Worm (Caenorhabditis elegans) whole organism, late embryonic: ENCODE data around the gene C55C3.4.
A peak's percentile ranks its signal among the peaks of the same experiment; 100 is the strongest.

Source experiments
- C38D4.7 ChIP-seq: fragments of 200-800 bp; sonication (Bioruptor generic); optimal IDR thresholded peaks from 2 replicates; lab custom pipeline; 2018; ENCODE audit warnings: mild to moderate bottlenecking, missing genetic modification characterization, moderate library complexity, missing compliant biosample characterization
- F13H6.1 ChIP-seq: sonication (generic microtip); optimal IDR thresholded peaks from 2 replicates; lab custom pipeline; 2016; ENCODE audit warnings: missing genetic modification characterization, missing compliant biosample characterization
- ama-1 ChIP-seq: fragments of 150-350 bp; optimal IDR thresholded peaks from 2 replicates; lab custom pipeline; 2014
- ceh-19 ChIP-seq: fragments of 200-800 bp; sonication (Bioruptor generic); optimal IDR thresholded peaks from 2 replicates; lab custom pipeline; 2018; ENCODE audit warnings: mild to moderate bottlenecking, missing genetic modification characterization, missing compliant biosample characterization
- ceh-2 ChIP-seq: sonication (generic microtip); optimal IDR thresholded peaks from 2 replicates; lab custom pipeline; 2016; ENCODE audit warnings: missing genotype, missing genetic modification characterization, missing compliant biosample characterization
- ceh-24 ChIP-seq: sonication (generic microtip); optimal IDR thresholded peaks from 2 replicates; lab custom pipeline; 2016; ENCODE audit warnings: mild to moderate bottlenecking, missing genetic modification characterization, missing compliant biosample characterization
- ceh-34 ChIP-seq: sonication (generic microtip); optimal IDR thresholded peaks from 2 replicates; lab custom pipeline; 2016; ENCODE audit warnings: mild to moderate bottlenecking, missing genetic modification characterization, missing compliant biosample characterization
- ceh-48 ChIP-seq: sonication (generic microtip); optimal IDR thresholded peaks from 2 replicates; lab custom pipeline; 2016; ENCODE audit warnings: missing genetic modification characterization, inconsistent platforms, missing compliant biosample characterization
- ceh-9 ChIP-seq: sonication (generic microtip); optimal IDR thresholded peaks from 2 replicates; lab custom pipeline; 2016; ENCODE audit warnings: mild to moderate bottlenecking, missing genetic modification characterization, inconsistent platforms, missing compliant biosample characterization
- dmd-4 ChIP-seq: sonication (generic microtip); optimal IDR thresholded peaks from 2 replicates; lab custom pipeline; 2016; ENCODE audit warnings: borderline replicate concordance, missing genetic modification characterization, missing compliant biosample characterization
- dve-1 ChIP-seq: sonication (generic microtip); optimal IDR thresholded peaks from 2 replicates; lab custom pipeline; 2017; ENCODE audit warnings: antibody characterized with exemption, mild to moderate bottlenecking, missing genetic modification characterization, missing compliant biosample characterization
- elt-2 ChIP-seq: sonication (generic microtip); optimal IDR thresholded peaks from 2 replicates; lab custom pipeline; 2016; ENCODE audit warnings: missing genetic modification reagents, missing genetic modification characterization, missing compliant biosample characterization
- elt-4 ChIP-seq: sonication (generic microtip); optimal IDR thresholded peaks from 2 replicates; lab custom pipeline; 2016; ENCODE audit warnings: missing genetic modification characterization, missing compliant biosample characterization
- eyg-1 ChIP-seq: sonication (generic microtip); optimal IDR thresholded peaks from 2 replicates; lab custom pipeline; 2016; ENCODE audit warnings: missing genotype, missing genetic modification characterization, missing compliant biosample characterization
- fax-1 ChIP-seq: sonication (generic microtip); optimal IDR thresholded peaks from 2 replicates; lab custom pipeline; 2016; ENCODE audit warnings: missing genotype, missing genetic modification characterization, missing compliant biosample characterization
- fkh-10 ChIP-seq: fragments of 150-350 bp; optimal IDR thresholded peaks from 2 replicates; lab custom pipeline; 2014; ENCODE audit warnings: missing biosample characterization, missing genetic modification reagents, missing genetic modification characterization
- hlh-13 ChIP-seq: fragments of 200-800 bp; sonication (Bioruptor generic); optimal IDR thresholded peaks from 2 replicates; lab custom pipeline; 2018; ENCODE audit warnings: mild to moderate bottlenecking, missing genetic modification characterization, missing compliant biosample characterization
- lim-6 ChIP-seq: sonication (generic microtip); optimal IDR thresholded peaks from 2 replicates; lab custom pipeline; 2016; ENCODE audit warnings: missing genetic modification characterization, missing compliant biosample characterization
- lin-11 ChIP-seq: fragments of 200-800 bp; sonication (Bioruptor generic); optimal IDR thresholded peaks from 2 replicates; lab custom pipeline; 2018; ENCODE audit warnings: mild to moderate bottlenecking, missing genetic modification characterization, missing compliant biosample characterization
- nfya-1 ChIP-seq: sonication (generic microtip); optimal IDR thresholded peaks from 2 replicates; lab custom pipeline; 2017; ENCODE audit warnings: missing genetic modification characterization, mild to moderate bottlenecking, missing compliant biosample characterization, antibody characterized with exemption, moderate library complexity
- pat-9 ChIP-seq: fragments of 200-800 bp; sonication (Bioruptor generic); optimal IDR thresholded peaks from 2 replicates; lab custom pipeline; 2018; ENCODE audit warnings: mild to moderate bottlenecking, missing genetic modification characterization, moderate library complexity, missing compliant biosample characterization
- pha-2 ChIP-seq: sonication (generic microtip); optimal IDR thresholded peaks from 2 replicates; lab custom pipeline; 2017; ENCODE audit warnings: mild to moderate bottlenecking, missing genetic modification characterization, missing compliant biosample characterization
- pros-1 ChIP-seq: fragments of 150-350 bp; optimal IDR thresholded peaks from 2 replicates; lab custom pipeline; 2014; ENCODE audit warnings: missing biosample characterization, missing genetic modification reagents, missing genetic modification characterization
- rnt-1 ChIP-seq: sonication (generic microtip); optimal IDR thresholded peaks from 2 replicates; lab custom pipeline; 2016; ENCODE audit warnings: missing genetic modification characterization, missing compliant biosample characterization
- sdc-2 ChIP-seq: sonication (generic microtip); optimal IDR thresholded peaks from 2 replicates; lab custom pipeline; 2016; ENCODE audit warnings: missing genotype, missing genetic modification characterization, missing compliant biosample characterization
- sox-4 ChIP-seq: sonication (generic microtip); optimal IDR thresholded peaks from 2 replicates; lab custom pipeline; 2017; ENCODE audit warnings: mild to moderate bottlenecking, missing genetic modification characterization, inconsistent platforms, missing compliant biosample characterization
- syd-9 ChIP-seq: sonication (generic microtip); optimal IDR thresholded peaks from 2 replicates; lab custom pipeline; 2016; ENCODE audit warnings: mild to moderate bottlenecking, missing genetic modification characterization, moderate library complexity, missing compliant biosample characterization
- tbx-2 ChIP-seq: sonication (generic microtip); optimal IDR thresholded peaks from 2 replicates; lab custom pipeline; 2016; ENCODE audit warnings: missing genetic modification characterization, missing compliant biosample characterization
- tbx-7 ChIP-seq: sonication (generic microtip); optimal IDR thresholded peaks from 2 replicates; lab custom pipeline; 2016; ENCODE audit warnings: missing genotype, missing genetic modification characterization, missing compliant biosample characterization
- zip-5 ChIP-seq: sonication (generic microtip); optimal IDR thresholded peaks from 2 replicates; lab custom pipeline; 2016; ENCODE audit warnings: missing genetic modification characterization, missing compliant biosample characterization
- ztf-16 ChIP-seq: sonication (generic microtip); optimal IDR thresholded peaks from 2 replicates; lab custom pipeline; 2017; ENCODE audit warnings: missing genetic modification characterization, missing compliant biosample characterization

C55C3.4 gene

DNA sequence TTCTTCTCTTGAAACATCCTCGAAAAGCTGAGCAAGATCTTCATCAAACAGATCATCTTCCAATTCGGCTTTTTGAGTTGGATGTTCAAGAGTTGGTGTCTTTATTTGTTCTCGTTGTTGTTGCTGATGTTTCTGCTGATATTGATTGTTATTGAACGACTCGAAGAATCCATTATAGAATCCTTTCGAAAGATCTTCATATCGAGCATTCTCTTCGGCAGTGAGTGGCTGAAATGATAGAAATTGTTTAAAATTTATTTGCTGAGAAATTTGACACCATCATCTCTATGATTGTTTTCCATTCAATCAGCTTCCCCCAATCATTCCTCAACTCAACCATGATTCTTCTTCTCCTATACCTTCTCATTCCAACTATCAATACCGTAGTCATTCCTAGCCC lies 24.3 kb downstream of the C55C3.4 start, which contains the start of gene clec-178:
Gene clec-178 (plus strand): TSS at position 301 of the 400 bp plus-strand sequence.
- TF ChIP-seq ama-1, result no peak
- no peak for TF ChIP-seq lim-6 (tag; lab: Kevin White, UChicago)
- no peak for TF ChIP-seq ceh-24 (tag; lab: Kevin White, UChicago)
- TF ChIP-seq ztf-16 (tag; lab: Kevin White, UChicago), result no peak
- TF ChIP-seq tbx-7 (tag; lab: Kevin White, UChicago), result no peak
- TF ChIP-seq ceh-2 (tag; lab: Kevin White, UChicago), result no peak
- TF ChIP-seq ceh-9 (tag; lab: Kevin White, UChicago), result no peak
- TF ChIP-seq dmd-4 (tag; lab: Kevin White, UChicago), result no peak

DNA sequence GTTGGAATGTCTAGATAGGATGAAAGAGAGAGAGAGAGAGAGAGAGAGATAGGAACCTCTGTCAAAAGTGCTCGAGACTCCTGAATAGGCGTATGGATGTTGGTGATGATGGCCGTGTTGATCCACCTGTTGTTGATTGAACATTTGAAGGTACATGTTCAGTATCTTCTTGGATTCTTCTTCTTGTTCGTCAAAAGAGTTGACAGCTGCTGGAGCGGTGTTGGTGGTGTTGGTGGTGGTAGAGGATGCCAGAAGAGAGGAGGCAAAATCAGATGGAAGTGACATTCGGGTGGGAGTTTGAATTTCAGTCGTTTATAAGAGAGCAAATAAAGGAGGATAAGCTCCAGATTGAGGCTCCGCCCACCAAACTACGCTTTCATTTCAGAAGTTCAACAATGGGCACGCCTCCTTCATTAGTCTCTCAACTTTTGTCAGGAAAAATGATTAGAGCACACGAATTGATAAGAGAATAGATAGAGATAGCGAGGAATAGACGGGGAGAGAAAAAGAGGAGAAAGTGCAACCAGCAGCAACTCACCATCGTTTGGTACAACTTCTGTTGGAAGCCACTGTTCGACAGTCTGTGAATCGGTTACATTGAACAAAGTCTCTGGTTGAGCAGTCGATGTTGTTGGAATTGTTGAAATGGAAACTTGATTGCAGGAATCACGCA lies 25.0 kb downstream of the C55C3.4 start:
- TF ChIP-seq nfya-1 (tag; lab: Kevin White, UChicago), result no peak
- TF ChIP-seq dve-1 (tag; lab: Kevin White, UChicago), result peak; percentile 7
- TF ChIP-seq fax-1 (tag; lab: Kevin White, UChicago), result no peak
- TF ChIP-seq elt-2 (tag; lab: Kevin White, UChicago), result peak; percentile 71

DNA sequence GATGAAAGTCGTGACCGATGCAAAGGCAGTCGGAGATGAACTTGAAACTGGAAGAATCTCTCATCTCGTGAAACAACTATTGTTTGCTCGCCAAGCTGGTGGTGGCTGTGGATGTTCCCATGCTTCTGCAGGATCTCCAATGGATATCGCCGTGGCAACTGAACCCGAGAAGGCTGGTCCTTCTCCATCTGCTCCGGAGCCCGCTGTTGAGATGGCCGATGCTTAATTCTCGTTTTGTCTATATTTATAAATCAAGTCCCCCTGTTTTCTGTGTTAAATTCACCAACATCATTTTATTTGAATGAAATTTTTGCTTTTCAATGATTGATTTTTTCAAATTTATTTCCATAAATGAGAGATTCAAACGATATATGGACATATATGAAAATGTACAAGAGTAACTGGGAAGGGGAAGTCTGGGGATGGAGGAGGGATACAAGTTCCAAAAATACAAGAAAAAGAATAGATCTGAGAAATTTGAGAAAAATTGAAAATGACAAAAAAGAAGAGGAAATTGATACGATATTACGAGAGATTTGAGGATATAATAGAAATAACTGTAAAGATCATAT lies 27.1 kb downstream of the C55C3.4 start:
- no peak for TF ChIP-seq sox-4 (tag; lab: Kevin White, UChicago)
- TF ChIP-seq ceh-48 (tag; lab: Kevin White, UChicago), result no peak
- no peak for TF ChIP-seq tbx-2 (tag; lab: Kevin White, UChicago)

DNA sequence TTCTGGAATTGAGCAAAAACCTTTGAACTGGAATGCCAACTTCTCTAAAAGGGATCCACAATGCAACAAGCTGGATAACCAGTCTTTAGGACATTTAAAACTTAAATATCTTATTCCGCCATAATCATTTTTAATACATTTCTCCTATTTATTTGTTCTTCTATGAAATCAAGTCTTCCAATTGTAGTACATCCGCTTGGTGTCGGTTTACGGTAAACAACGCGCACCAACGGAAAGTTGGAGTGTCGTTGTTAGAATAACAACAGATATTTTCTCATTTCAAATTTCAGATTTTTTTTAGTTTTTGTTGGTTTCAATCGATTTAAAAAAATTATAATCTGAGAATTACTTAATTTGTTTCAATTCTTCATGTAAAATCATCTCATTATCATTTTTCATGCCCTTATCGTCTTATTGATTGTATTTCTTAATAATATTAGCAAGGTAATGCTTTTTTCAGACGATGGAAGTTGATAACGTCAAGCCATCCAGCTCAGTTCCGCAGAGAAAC lies 28.8 kb downstream of the C55C3.4 start, which contains the start of gene csn-5:
Gene csn-5 (plus strand): TSS at position 461 of the 511 bp plus-strand sequence.
- TF ChIP-seq ceh-9 (tag; lab: Kevin White, UChicago) (no peak), elt-4 (tag; lab: Kevin White, UChicago) (no peak), hlh-13 (GFP tag; lab: Kevin White, UChicago) (no peak), dve-1 (tag; lab: Kevin White, UChicago) (no peak), fkh-10 (no peak), pat-9 (tag; lab: Kevin White, UChicago) (no peak), F13H6.1 (no peak), pros-1 (tag; lab: Kevin White, UChicago) (no peak), syd-9 (no peak), eyg-1 (tag; lab: Kevin White, UChicago) (no peak), sdc-2 (tag; lab: Kevin White, UChicago) (no peak), fax-1 (tag; lab: Kevin White, UChicago) (no peak), zip-5 (no peak), dmd-4 (tag; lab: Kevin White, UChicago) (no peak), ztf-16 (tag; lab: Kevin White, UChicago) (no peak)

DNA sequence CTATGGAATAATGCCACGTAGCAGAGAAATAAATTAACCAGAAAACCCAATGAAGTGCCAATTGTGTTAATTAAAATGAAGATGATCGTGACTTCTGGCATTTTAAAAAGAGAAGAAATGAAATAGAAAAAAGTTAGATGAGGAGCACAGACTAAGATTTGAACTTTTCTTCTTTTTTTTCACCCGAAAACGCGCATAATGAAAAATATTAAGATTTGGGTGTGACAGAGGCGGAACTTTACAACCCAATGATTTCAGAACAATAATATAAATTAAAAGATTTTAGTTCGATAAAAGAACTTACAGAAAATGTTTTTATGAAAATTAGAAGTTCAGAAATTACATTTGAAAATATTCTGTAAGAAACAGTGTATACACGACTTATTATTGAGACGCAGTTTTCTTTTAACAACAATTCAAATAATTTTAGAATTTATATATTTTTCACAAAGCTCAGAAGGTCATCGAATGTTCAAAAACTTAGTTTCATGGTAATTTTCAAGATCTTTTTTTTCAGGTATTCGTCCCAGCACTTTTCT lies 32.4 kb downstream of the C55C3.4 start, which contains the start of the genes srd-8 and B0547.2:
Gene srd-8 (minus strand): TSS at position 101 of the 539 bp plus-strand sequence.
Gene B0547.2 (plus strand): TSS at position 489 of the 539 bp plus-strand sequence.
- no peak for TF ChIP-seq C38D4.7
- TF ChIP-seq pha-2 (tag; lab: Kevin White, UChicago), result no peak
- TF ChIP-seq ceh-34 (tag; lab: Kevin White, UChicago), result no peak
- no peak for TF ChIP-seq rnt-1 (tag; lab: Kevin White, UChicago)
- no peak for TF ChIP-seq ceh-19 (GFP tag; lab: Kevin White, UChicago)
- no peak for TF ChIP-seq lin-11 (tag; lab: Kevin White, UChicago)
- no peak for TF ChIP-seq fkh-10
- TF ChIP-seq pros-1 (tag; lab: Kevin White, UChicago), result no peak
